Worm (Caenorhabditis elegans) whole organism, L2 larva: ENCODE results near the gene srz-69.
A peak's percentile ranks its signal among the peaks of the same experiment; 100 is the strongest.

Experiments used
- C34F6.9 ChIP-seq: fragments of 150-350 bp; optimal IDR thresholded peaks from 2 replicates; lab custom pipeline; 2014; ENCODE audit warnings: missing biosample characterization, missing genetic modification characterization
- F13H6.1 ChIP-seq: sonication (generic microtip); optimal IDR thresholded peaks from 2 replicates; lab custom pipeline; 2016; ENCODE audit warnings: missing genetic modification characterization, missing compliant biosample characterization
- R02D3.7 ChIP-seq: fragments of 150-350 bp; optimal IDR thresholded peaks from 2 replicates; lab custom pipeline; 2014; ENCODE audit warnings: missing biosample characterization, missing genetic modification characterization
- Y55F3AM.14 ChIP-seq: fragments of 200-800 bp; sonication (Bioruptor generic); optimal IDR thresholded peaks from 2 replicates; lab custom pipeline; 2018; ENCODE audit warnings: mild to moderate bottlenecking, missing genetic modification characterization, missing compliant biosample characterization
- ZK546.5 ChIP-seq: sonication (generic microtip); optimal IDR thresholded peaks from 2 replicates; lab custom pipeline; 2017; ENCODE audit warnings: missing biosample characterization, missing genetic modification characterization
- alr-1 ChIP-seq: fragments of 150-350 bp; optimal IDR thresholded peaks from 2 replicates; lab custom pipeline; 2014; ENCODE audit warnings: missing biosample characterization, missing genetic modification characterization
- aly-2 ChIP-seq: fragments of 150-350 bp; optimal IDR thresholded peaks from 2 replicates; lab custom pipeline; 2014; ENCODE audit warnings: missing biosample characterization, missing genetic modification characterization
- ama-1 ChIP-seq: fragments of 150-350 bp; optimal IDR thresholded peaks from 2 replicates; lab custom pipeline; 2018; ENCODE audit warnings: inconsistent platforms
- blmp-1 ChIP-seq: sonication (generic microtip); optimal IDR thresholded peaks from 2 replicates; lab custom pipeline; 2017; ENCODE audit warnings: missing genetic modification characterization, mild to moderate bottlenecking, missing compliant biosample characterization, antibody characterized with exemption, moderate library complexity; ENCODE audit not compliant: insufficient read depth
- ceh-16 ChIP-seq: fragments of 150-350 bp; optimal IDR thresholded peaks from 2 replicates; lab custom pipeline; 2014; ENCODE audit warnings: missing biosample characterization, missing genetic modification characterization
- ceh-82 ChIP-seq: fragments of 150-350 bp; optimal IDR thresholded peaks from 2 replicates; lab custom pipeline; 2014; ENCODE audit warnings: missing biosample characterization, missing genetic modification characterization
- dmd-4 ChIP-seq: sonication (generic microtip); optimal IDR thresholded peaks from 2 replicates; lab custom pipeline; 2017; ENCODE audit warnings: missing biosample characterization, missing genetic modification characterization
- egl-27 ChIP-seq: sonication (generic microtip); optimal IDR thresholded peaks from 3 replicates; lab custom pipeline; 2017; ENCODE audit warnings: missing biosample characterization, missing genetic modification reagents, missing genetic modification characterization
- elt-1 ChIP-seq: fragments of 150-350 bp; optimal IDR thresholded peaks from 2 replicates; lab custom pipeline; 2014; ENCODE audit warnings: missing biosample characterization, missing genetic modification characterization
- gmeb-1 ChIP-seq: fragments of 150-350 bp; optimal IDR thresholded peaks from 2 replicates; lab custom pipeline; 2014; ENCODE audit warnings: missing biosample characterization, missing genetic modification characterization
- lin-11 ChIP-seq: fragments of 150-350 bp; sonication (generic microtip); optimal IDR thresholded peaks from 2 replicates; lab custom pipeline; 2014; ENCODE audit warnings: missing biosample characterization, missing genetic modification characterization, inconsistent platforms, mixed read lengths
- lin-13 ChIP-seq: fragments of 150-350 bp; optimal IDR thresholded peaks from 2 replicates; lab custom pipeline; 2014; ENCODE audit warnings: missing biosample characterization, missing genetic modification reagents, missing genetic modification characterization
- lsy-2 ChIP-seq, 2 experiments: fragments of 150-350 bp in 1 of 2; sonication (generic microtip) in 1 of 2; optimal IDR thresholded peaks; 2 replicates each; lab custom pipeline; 2014 to 2017; ENCODE audit warnings: missing biosample characterization in 2 of 2, missing genetic modification characterization in 2 of 2
- mab-5 ChIP-seq: fragments of 150-350 bp; optimal IDR thresholded peaks from 2 replicates; lab custom pipeline; 2014; ENCODE audit warnings: missing biosample characterization, missing genetic modification characterization
- mbf-1 ChIP-seq: sonication (generic microtip); optimal IDR thresholded peaks from 2 replicates; lab custom pipeline; 2017; ENCODE audit warnings: missing biosample characterization, missing genetic modification characterization
- nhr-10 ChIP-seq: sonication (generic microtip); optimal IDR thresholded peaks from 2 replicates; lab custom pipeline; 2017; ENCODE audit warnings: missing biosample characterization, missing genetic modification characterization
- nhr-11 ChIP-seq: fragments of 150-350 bp; optimal IDR thresholded peaks from 2 replicates; lab custom pipeline; 2014; ENCODE audit warnings: missing biosample characterization, missing genetic modification characterization
- nhr-129 ChIP-seq: fragments of 150-350 bp; optimal IDR thresholded peaks from 2 replicates; lab custom pipeline; 2014; ENCODE audit warnings: missing biosample characterization, missing genetic modification characterization
- nhr-21 ChIP-seq: fragments of 150-350 bp; optimal IDR thresholded peaks from 2 replicates; lab custom pipeline; 2014; ENCODE audit warnings: missing biosample characterization, missing genetic modification characterization
- nhr-23 ChIP-seq: fragments of 150-350 bp; optimal IDR thresholded peaks from 2 replicates; lab custom pipeline; 2014; ENCODE audit warnings: missing biosample characterization, missing genetic modification reagents, missing genetic modification characterization
- nhr-237 ChIP-seq: fragments of 150-350 bp; optimal IDR thresholded peaks from 2 replicates; lab custom pipeline; 2014; ENCODE audit warnings: missing biosample characterization, missing genetic modification characterization
- nhr-6 ChIP-seq: fragments of 150-350 bp; optimal IDR thresholded peaks from 2 replicates; lab custom pipeline; 2014; ENCODE audit warnings: missing biosample characterization, missing genetic modification characterization
- nhr-77 ChIP-seq: fragments of 150-350 bp; optimal IDR thresholded peaks from 2 replicates; lab custom pipeline; 2014; ENCODE audit warnings: missing biosample characterization, missing genetic modification characterization
- peb-1 ChIP-seq: fragments of 150-350 bp; optimal IDR thresholded peaks from 2 replicates; lab custom pipeline; 2014; ENCODE audit warnings: missing biosample characterization, missing genetic modification characterization
- sem-4 ChIP-seq: fragments of 150-350 bp; optimal IDR thresholded peaks from 2 replicates; lab custom pipeline; 2014; ENCODE audit warnings: missing biosample characterization, missing genetic modification reagents, missing genetic modification characterization
- skn-1 ChIP-seq: sonication (generic microtip); optimal IDR thresholded peaks from 2 replicates; lab custom pipeline; 2017; ENCODE audit warnings: missing biosample characterization, missing genetic modification characterization
- sma-9 ChIP-seq, 2 experiments: fragments of 150-350 bp in 1 of 2; sonication (generic microtip) in 1 of 2; optimal IDR thresholded peaks; 2 replicates each; lab custom pipeline; 2014 to 2016; ENCODE audit warnings: missing genetic modification characterization in 2 of 2, mild to moderate bottlenecking in 1 of 2, missing biosample characterization in 1 of 2, missing compliant biosample characterization in 1 of 2, missing genetic modification reagents in 1 of 2, moderate library complexity in 1 of 2
- snpc-4 ChIP-seq: fragments of 150-350 bp; optimal IDR thresholded peaks from 2 replicates; lab custom pipeline; 2014; ENCODE audit warnings: missing biosample characterization, missing genetic modification characterization
- unc-39 ChIP-seq: fragments of 150-350 bp; optimal IDR thresholded peaks from 2 replicates; lab custom pipeline; 2014; ENCODE audit warnings: missing biosample characterization, missing genetic modification characterization
- unc-55 ChIP-seq: fragments of 150-350 bp; sonication (generic microtip); optimal IDR thresholded peaks from 3 replicates; lab custom pipeline; 2014; ENCODE audit warnings: missing biosample characterization, missing genetic modification reagents, missing genetic modification characterization
- zag-1 ChIP-seq: fragments of 150-350 bp; optimal IDR thresholded peaks from 2 replicates; lab custom pipeline; 2014; ENCODE audit warnings: missing biosample characterization, missing genetic modification characterization
- ztf-11 ChIP-seq: sonication (generic microtip); optimal IDR thresholded peaks from 2 replicates; lab custom pipeline; 2017; ENCODE audit warnings: missing biosample characterization, missing genetic modification characterization
- ztf-4 ChIP-seq: fragments of 150-350 bp; optimal IDR thresholded peaks from 2 replicates; lab custom pipeline; 2014; ENCODE audit warnings: missing biosample characterization, missing genetic modification characterization

The srz-69 gene

ce11 chrIV:3520374-3520773, 43.4 kb upstream of the srz-69 start:
- TF ChIP-seq lin-13 (GFP tag; lab: Kevin White, UChicago) (no peak), ceh-82 (tag; lab: Kevin White, UChicago) (peak; percentile 4), unc-55 (GFP tag; lab: Kevin White, UChicago) (peak; percentile 76), unc-39 (no peak), sma-9 (GFP tag; optimal IDR thresholded peaks at IDR 0.05; lab: Kevin White, UChicago) (no peak), sma-9 (tag; optimal IDR thresholded peaks at IDR 0.05; lab: Kevin White, UChicago) (no peak), nhr-21 (tag; lab: Kevin White, UChicago) (no peak)

- TF ChIP-seq ceh-82 (tag; lab: Kevin White, UChicago) (no peak), egl-27 (peak; percentile 35), zag-1 (tag; lab: Kevin White, UChicago) (peak; percentile 53), nhr-23 (tag; lab: Kevin White, UChicago) (no peak), blmp-1 (tag; lab: Kevin White, UChicago) (no peak), nhr-6 (no peak), ama-1 (lab: Kevin White, UChicago) (no peak), C34F6.9 (peak; percentile 52), snpc-4 (peak; percentile 93), alr-1 (tag; lab: Kevin White, UChicago) (no peak), F13H6.1 (tag; lab: Kevin White, UChicago) (peak; percentile 43), ztf-4 (no peak), skn-1 (no peak), gmeb-1 (tag; lab: Kevin White, UChicago) (peak; percentile 29), unc-55 (GFP tag; lab: Kevin White, UChicago) (peak; percentile 51), elt-1 (tag; lab: Kevin White, UChicago) (no peak), nhr-237 (tag; lab: Kevin White, UChicago) (no peak), lin-11 (tag; lab: Kevin White, UChicago) (no peak), mab-5 (tag; lab: Kevin White, UChicago) (peak; percentile 24), sem-4 (peak; percentile 47), Y55F3AM.14 (GFP tag; lab: Kevin White, UChicago) (no peak), lsy-2 (tag; optimal IDR thresholded peaks at IDR 0.05; lab: Kevin White, UChicago) (peak; percentile 20 to 62), sma-9 (GFP tag; optimal IDR thresholded peaks at IDR 0.05; lab: Kevin White, UChicago) (peak; percentile 8), sma-9 (tag; optimal IDR thresholded peaks at IDR 0.05; lab: Kevin White, UChicago) (no peak)
These were observed 42.3 kb upstream of the srz-69 start for ce11 chrIV:3519352-3519751.

ce11 chrIV:3517582-3517981, 40.6 kb upstream of the srz-69 start:
- TF ChIP-seq alr-1 (tag; lab: Kevin White, UChicago) (no peak), unc-39 (no peak), nhr-129 (tag; lab: Kevin White, UChicago) (no peak), C34F6.9 (no peak), nhr-77 (tag; lab: Kevin White, UChicago) (no peak), mbf-1 (tag; lab: Kevin White, UChicago) (no peak), skn-1 (no peak), mab-5 (tag; lab: Kevin White, UChicago) (no peak), sem-4 (no peak), dmd-4 (tag; lab: Kevin White, UChicago) (no peak), ZK546.5 (no peak), elt-1 (tag; lab: Kevin White, UChicago) (no peak), gmeb-1 (tag; lab: Kevin White, UChicago) (no peak), nhr-10 (no peak), lin-11 (tag; lab: Kevin White, UChicago) (no peak), aly-2 (tag; lab: Kevin White, UChicago) (no peak)

DNA sequence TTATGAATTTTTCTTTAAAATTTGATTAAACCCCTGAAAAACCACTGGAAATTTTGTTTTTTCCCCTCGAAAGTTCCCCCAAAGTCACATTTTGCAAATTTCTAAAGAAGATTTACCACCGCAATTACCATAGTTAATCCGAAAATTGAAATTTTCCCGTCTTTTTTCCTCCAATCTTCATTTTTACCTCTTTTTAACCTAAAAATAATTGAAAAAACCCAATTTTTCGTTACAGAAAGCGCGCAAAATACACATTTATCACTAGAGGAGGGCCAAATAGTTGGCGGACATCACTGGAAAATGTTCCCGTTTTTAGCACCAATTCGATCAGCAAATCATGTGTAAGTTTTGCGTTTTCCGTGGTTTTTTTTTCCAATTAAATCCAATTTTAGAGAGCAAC, 39.6 kb upstream of the srz-69 start, which contains the start of gene unc-33:
TSS of gene unc-33 (plus strand) at position 301 of the 400 bp plus-strand sequence.
- TF ChIP-seq egl-27 (no peak), mab-5 (tag; lab: Kevin White, UChicago) (no peak), unc-55 (GFP tag; lab: Kevin White, UChicago) (no peak), snpc-4 (no peak), sem-4 (no peak), zag-1 (tag; lab: Kevin White, UChicago) (no peak), peb-1 (tag; lab: Kevin White, UChicago) (no peak), ceh-16 (no peak), ztf-11 (tag; lab: Kevin White, UChicago) (no peak), blmp-1 (tag; lab: Kevin White, UChicago) (no peak), nhr-23 (tag; lab: Kevin White, UChicago) (no peak), lin-11 (tag; lab: Kevin White, UChicago) (no peak), nhr-11 (tag; lab: Kevin White, UChicago) (no peak), elt-1 (tag; lab: Kevin White, UChicago) (no peak), nhr-77 (tag; lab: Kevin White, UChicago) (no peak), R02D3.7 (tag; lab: Kevin White, UChicago) (no peak)
- TF ChIP-seq, all 48 proteins: peak for 0
